Worm (Caenorhabditis elegans): ENCODE results near the gene C34C6.9.

ce11 chrII:8643627-8644356 is 41.9 kb upstream of the C34C6.9 start:
- TF ChIP-seq nhr-11 (tag; optimal IDR thresholded peaks at IDR 0.05) (no peak), lin-39 (tag; optimal IDR thresholded peaks at IDR 0.05) (peak; percentile 31), fkh-10 (GFP tag; optimal IDR thresholded peaks at IDR 0.05) (no peak), ztf-11 (tag; optimal IDR thresholded peaks at IDR 0.05) (no peak), pha-4 (tag; optimal IDR thresholded peaks at IDR 0.05) (peak; percentile 20)

Measured in whole organism, L3 larva.